Fruit fly (Drosophila melanogaster) whole organism: ENCODE data around the gene CG5292.

ENCODE experiments used
- Dll ChIP-seq: fragments of >200 bp; optimal IDR thresholded peaks from 2 replicates; lab custom pipeline; 2017
- psq ChIP-seq: fragments of >200 bp; optimal IDR thresholded peaks from 2 replicates; lab custom pipeline; 2017
- usp ChIP-seq: fragments of >200 bp; optimal IDR thresholded peaks from 2 replicates; lab custom pipeline; 2017; ENCODE audit warnings: missing biosample characterization, missing genetic modification characterization, mixed read lengths

dm6 chr3R:17122796-17123504, 28.7 kb upstream of the CG5292 start:
- no peak for TF ChIP-seq Dll (lab: Kevin White, UChicago)
- TF ChIP-seq psq (lab: Kevin White, UChicago), result no peak
- no peak for TF ChIP-seq usp (GFP tag; lab: Kevin White, UChicago)
